Fruit fly (Drosophila melanogaster) whole organism, embryonic: ENCODE data around the gene RabX4.

Experiments used
- CG11085 ChIP-seq: fragments of 200-800 bp; sonication (Bioruptor generic); IDR thresholded peaks from 2 replicates; pipeline ENCODE4 v1.3.6; 2022; ENCODE audit warnings: missing biosample characterization, missing genetic modification characterization
- CG11093 ChIP-seq: fragments of 200-800 bp; sonication (Bioruptor generic); IDR thresholded peaks from 3 replicates; pipeline ENCODE4 v1.3.6; 2022; ENCODE audit warnings: missing biosample characterization, missing genetic modification characterization
- CG1603 ChIP-seq: fragments of 200-800 bp; sonication (Bioruptor generic); optimal IDR thresholded peaks from 2 replicates; lab custom pipeline; 2019; ENCODE audit warnings: missing biosample characterization, mild to moderate bottlenecking, missing genetic modification characterization, moderate library complexity
- CG9215 ChIP-seq: fragments of 200-800 bp; sonication (Bioruptor generic); IDR thresholded peaks from 2 replicates; pipeline ENCODE4 v1.3.6; 2022; ENCODE audit warnings: missing biosample characterization, missing genetic modification characterization
- CTCF ChIP-seq: fragments of 200-800 bp; sonication (Bioruptor generic); optimal IDR thresholded peaks from 2 replicates; lab custom pipeline; 2017; ENCODE audit warnings: missing biosample characterization, mild to moderate bottlenecking, missing genetic modification characterization, moderate library complexity
- Opbp ChIP-seq: fragments of 200-800 bp; sonication (Bioruptor generic); IDR thresholded peaks from 3 replicates; pipeline ENCODE4 v1.3.6; 2022; ENCODE audit warnings: missing biosample characterization, missing genetic modification characterization; ENCODE audit not compliant: partially characterized antibody
- Spps ChIP-seq: fragments of 200-800 bp; sonication (Bioruptor generic); optimal IDR thresholded peaks from 2 replicates; lab custom pipeline; 2018; ENCODE audit warnings: missing biosample characterization, mild to moderate bottlenecking, missing genetic modification characterization
- jigr1 ChIP-seq: fragments of 200-800 bp; sonication (Bioruptor generic); IDR thresholded peaks from 3 replicates; pipeline ENCODE4 v1.3.6; 2022; ENCODE audit warnings: missing biosample characterization, missing genetic modification characterization
- lbe ChIP-seq: fragments of 200-800 bp; sonication (Bioruptor generic); optimal IDR thresholded peaks from 2 replicates; lab custom pipeline; 2016; ENCODE audit warnings: missing biosample characterization, mild to moderate bottlenecking, missing genetic modification characterization
- nau ChIP-seq: fragments of 200-800 bp; sonication (Bioruptor generic); optimal IDR thresholded peaks from 3 replicates; lab custom pipeline; 2017; ENCODE audit warnings: missing biosample characterization, mild to moderate bottlenecking, missing genetic modification characterization, missing genetic modification reagents
- wek ChIP-seq: fragments of 200-800 bp; sonication (Bioruptor generic); optimal IDR thresholded peaks from 3 replicates; lab custom pipeline; 2018; ENCODE audit warnings: missing biosample characterization, mild to moderate bottlenecking, missing genetic modification characterization, moderate library complexity

- TF ChIP-seq jigr1 (GFP tag; lab: Robert Waterston, UW) (no peak), CG9215 (GFP tag; lab: Robert Waterston, UW) (no peak), Opbp (GFP tag; lab: Robert Waterston, UW) (no peak), CTCF (GFP tag; lab: Kevin White, UChicago) (no peak), lbe (GFP tag; lab: Kevin White, UChicago) (no peak), CG1603 (no peak), Spps (tag; lab: Kevin White, UChicago) (no peak), CG11093 (no peak), CG11085 (GFP tag; lab: Robert Waterston, UW) (no peak), wek (GFP tag; lab: Kevin White, UChicago) (no peak), nau (GFP tag; lab: Kevin White, UChicago) (no peak)
Observed at dm6 chr3R:24798595-24798994, 29.6 kb downstream of the RabX4 start.
